Fruit fly (Drosophila melanogaster): Measurements from ENCODE around the gene PGRP-SB1.

Gene PGRP-SB1

dm6 chr3L:16708738-16709350, 18.9 kb downstream of the PGRP-SB1 start (continued):
- TF ChIP-seq HmgZ (tag; optimal IDR thresholded peaks at IDR 0.05) (peak; percentile 22), HLH3B (GFP tag; IDR thresholded peaks at IDR 0.05) (0 out of 2 replicates have a peak, but pooled peaks have one; percentile 13), dmrt99B (tag; optimal IDR thresholded peaks at IDR 0.05) (no peak), CG10543 (GFP tag; optimal IDR thresholded peaks at IDR 0.05) (peak; percentile 22), CG2202 (tag; optimal IDR thresholded peaks at IDR 0.05) (no peak), Dbx (GFP tag; IDR thresholded peaks at IDR 0.05) (no peak), CG2678 (tag; optimal IDR thresholded peaks at IDR 0.05) (peak; percentile 25), CG12071 (GFP tag; optimal IDR thresholded peaks at IDR 0.05) (no peak), aop (GFP tag; IDR thresholded peaks at IDR 0.05) (no peak), Mrtf (GFP tag; IDR thresholded peaks at IDR 0.05) (no peak), CG13894 (tag; optimal IDR thresholded peaks at IDR 0.05) (no peak), sim (GFP tag; IDR thresholded peaks at IDR 0.05) (no peak), CG3995 (GFP tag; optimal IDR thresholded peaks at IDR 0.05) (no peak), Lhr (GFP tag; optimal IDR thresholded peaks at IDR 0.05) (no peak), danr (GFP tag; IDR thresholded peaks at IDR 0.05) (no peak), CG12299 (tag; optimal IDR thresholded peaks at IDR 0.05) (no peak), Deaf1 (tag; optimal IDR thresholded peaks at IDR 0.05) (peak; percentile 83), twi (tag; optimal IDR thresholded peaks at IDR 0.05) (no peak), Jarid2 (GFP tag; optimal IDR thresholded peaks at IDR 0.05) (no peak), Oli (tag; optimal IDR thresholded peaks at IDR 0.05) (no peak), CG9797 (GFP tag; optimal IDR thresholded peaks at IDR 0.05) (no peak), CG8765 (GFP tag; IDR thresholded peaks at IDR 0.05) (no peak), wdn (GFP tag; IDR thresholded peaks at IDR 0.05) (peak; percentile 7; the same call in 1 of the 2 replicates), gem (tag; optimal IDR thresholded peaks at IDR 0.05) (no peak), CG32767 (GFP tag; IDR thresholded peaks at IDR 0.05) (no peak), crp (GFP tag; optimal IDR thresholded peaks at IDR 0.05) (no peak), chinmo (GFP tag; IDR thresholded peaks at IDR 0.05; ENCODE audit: partially characterized antibody) (peak; percentile 56; the same call in 2 of the 4 replicates), CG31224 (GFP tag; IDR thresholded peaks at IDR 0.05) (no peak), Dad (GFP tag; optimal IDR thresholded peaks at IDR 0.05) (no peak), Eip74EF (GFP tag; optimal IDR thresholded peaks at IDR 0.05) (no peak), pros (GFP tag; optimal IDR thresholded peaks at IDR 0.05) (peak; percentile 82), CG8290 (GFP tag; optimal IDR thresholded peaks at IDR 0.05) (no peak), CG8290 (tag; optimal IDR thresholded peaks at IDR 0.05) (no peak), Ravus (GFP tag; IDR thresholded peaks at IDR 0.05) (no peak), dysf (GFP tag; IDR thresholded peaks at IDR 0.05) (no peak), klu (GFP tag; IDR thresholded peaks at IDR 0.05) (no peak), cwo (GFP tag; optimal IDR thresholded peaks at IDR 0.05) (peak; percentile 29), CG34376 (GFP tag; optimal IDR thresholded peaks at IDR 0.05) (peak; percentile 75), CG16863 (GFP tag; optimal IDR thresholded peaks at IDR 0.05) (no peak), CG17385 (GFP tag; optimal IDR thresholded peaks at IDR 0.05) (peak; percentile 46), cg (GFP tag; optimal IDR thresholded peaks at IDR 0.05) (peak; percentile 48), CG15514 (GFP tag; optimal IDR thresholded peaks at IDR 0.05) (peak; percentile 10), gfzf (GFP tag; optimal IDR thresholded peaks at IDR 0.05) (no peak), kni (GFP tag; optimal IDR thresholded peaks at IDR 0.05) (no peak), gcm (GFP tag; optimal IDR thresholded peaks at IDR 0.05) (no peak), repo (GFP tag; optimal IDR thresholded peaks at IDR 0.05) (no peak), grn (GFP tag; optimal IDR thresholded peaks at IDR 0.05) (peak; percentile 76), exex (tag; optimal IDR thresholded peaks at IDR 0.05) (peak; percentile 41), CoRest (tag; optimal IDR thresholded peaks at IDR 0.05) (no peak), Antp (GFP tag; optimal IDR thresholded peaks at IDR 0.05) (no peak)

Data from whole organism, embryonic.